Fruit fly (Drosophila melanogaster): Measurements from ENCODE around the gene CecC.

- TF ChIP-seq CG9705 (GFP tag; optimal IDR thresholded peaks at IDR 0.05), result no peak
- TF ChIP-seq lola (GFP tag; optimal IDR thresholded peaks at IDR 0.05), result no peak
- no peak for TF ChIP-seq Rel (GFP tag; optimal IDR thresholded peaks at IDR 0.05)
- TF ChIP-seq Rel (tag; optimal IDR thresholded peaks at IDR 0.05), result no peak
- TF ChIP-seq ey (GFP tag; optimal IDR thresholded peaks at IDR 0.05), result no peak
- TF ChIP-seq usp (GFP tag; optimal IDR thresholded peaks at IDR 0.05), result no peak
- no peak for TF ChIP-seq CrebA (GFP tag; optimal IDR thresholded peaks at IDR 0.05; ENCODE audit: borderline replicate concordance)
- TF ChIP-seq sv (GFP tag; optimal IDR thresholded peaks at IDR 0.05), result no peak
- no peak for TF ChIP-seq fru (GFP tag; optimal IDR thresholded peaks at IDR 0.05)
- TF ChIP-seq Sp1 (GFP tag; optimal IDR thresholded peaks at IDR 0.05), result no peak
These were observed 41.2 kb upstream of the CecC start for dm6 chr3R:30175045-30175589.
